Comparison of ENCODE assay signal across 1 fruit fly cellular context in genomic region chr2L:3123562-3124345, dm6.
A peak's percentile ranks its signal among the peaks of the same experiment; 100 is the strongest.
TF ChIP-seq lines count a peak whose summit lies in the region.

No protein-coding gene starts in this region.

TF ChIP-seq in whole organism, embryonic, 481 proteins besides CTCF, POLR2A, EP300 and RAD21 (continued from another document):
- no peak for TF ChIP-seq unc-4 (GFP tag; IDR thresholded peaks at IDR 0.05; lab: Robert Waterston, UW; ENCODE audit: partially characterized antibody)
- no peak for TF ChIP-seq Pdp1 (GFP tag; optimal IDR thresholded peaks at IDR 0.05; lab: Kevin White, UChicago)
- TF ChIP-seq CG1832 (GFP tag; optimal IDR thresholded peaks at IDR 0.05; lab: Kevin White, UChicago) = no peak
- TF ChIP-seq CG13296 (GFP tag; optimal IDR thresholded peaks at IDR 0.05; lab: Kevin White, UChicago) = no peak
- no peak for TF ChIP-seq btn (GFP tag; optimal IDR thresholded peaks at IDR 0.05; lab: Kevin White, UChicago)
- no peak for TF ChIP-seq sens-2 (GFP tag; IDR thresholded peaks at IDR 0.05; lab: Robert Waterston, UW)
- no peak for TF ChIP-seq jigr1 (GFP tag; IDR thresholded peaks at IDR 0.05; lab: Robert Waterston, UW)
- no peak for TF ChIP-seq CG18764 (GFP tag; optimal IDR thresholded peaks at IDR 0.05; lab: Kevin White, UChicago)
- no peak for TF ChIP-seq CG12155 (GFP tag; optimal IDR thresholded peaks at IDR 0.05; lab: Kevin White, UChicago)
- TF ChIP-seq pan (optimal IDR thresholded peaks at IDR 0.05; lab: Kevin White, UChicago) = no peak
- TF ChIP-seq pan (GFP tag; optimal IDR thresholded peaks at IDR 0.05 in 1 of 2, IDR thresholded peaks at IDR 0.05 in 1 of 2) = no peak
- TF ChIP-seq MESR4 (GFP tag; optimal IDR thresholded peaks at IDR 0.05; lab: Kevin White, UChicago) = no peak
- no peak for TF ChIP-seq pb (GFP tag; optimal IDR thresholded peaks at IDR 0.05; lab: Kevin White, UChicago)
- TF ChIP-seq pros (GFP tag; optimal IDR thresholded peaks at IDR 0.05; lab: Kevin White, UChicago) = no peak
- no peak for TF ChIP-seq CG12071 (GFP tag; optimal IDR thresholded peaks at IDR 0.05; lab: Kevin White, UChicago)
- no peak for TF ChIP-seq CG17568 (GFP tag; optimal IDR thresholded peaks at IDR 0.05; lab: Kevin White, UChicago)
- TF ChIP-seq zfh2 (GFP tag; optimal IDR thresholded peaks at IDR 0.05; lab: Kevin White, UChicago) = no peak
- TF ChIP-seq Doc3 (GFP tag; IDR thresholded peaks at IDR 0.05; lab: Robert Waterston, UW; ENCODE audit: partially characterized antibody) = no peak
- no peak for TF ChIP-seq CG13894 (tag; optimal IDR thresholded peaks at IDR 0.05; lab: Kevin White, UChicago)
- TF ChIP-seq ap (GFP tag; IDR thresholded peaks at IDR 0.05; lab: Robert Waterston, UW) = no peak
- no peak for TF ChIP-seq Poxn (GFP tag; IDR thresholded peaks at IDR 0.05; lab: Robert Waterston, UW)
- TF ChIP-seq CG4282 (GFP tag; optimal IDR thresholded peaks at IDR 0.05; lab: Kevin White, UChicago) = no peak
- TF ChIP-seq CG3407 (GFP tag; optimal IDR thresholded peaks at IDR 0.05; lab: Kevin White, UChicago) = no peak
- TF ChIP-seq Gug (GFP tag; IDR thresholded peaks at IDR 0.05; lab: Robert Waterston, UW) = no peak
- TF ChIP-seq CG12942 (GFP tag; optimal IDR thresholded peaks at IDR 0.05; lab: Kevin White, UChicago) = no peak
- no peak for TF ChIP-seq H15 (GFP tag; IDR thresholded peaks at IDR 0.05; lab: Robert Waterston, UW)
- TF ChIP-seq CG34224 (GFP tag; IDR thresholded peaks at IDR 0.05; lab: Robert Waterston, UW; ENCODE audit: partially characterized antibody) = no peak
- no peak for TF ChIP-seq p53 (GFP tag; optimal IDR thresholded peaks at IDR 0.05; lab: Kevin White, UChicago)
- TF ChIP-seq CG9797 (GFP tag; optimal IDR thresholded peaks at IDR 0.05; lab: Kevin White, UChicago) = no peak
- no peak for TF ChIP-seq Ravus (GFP tag; IDR thresholded peaks at IDR 0.05; lab: Robert Waterston, UW)
- TF ChIP-seq corto (GFP tag; optimal IDR thresholded peaks at IDR 0.05; lab: Kevin White, UChicago) = no peak
- no peak for TF ChIP-seq CG10654 (GFP tag; optimal IDR thresholded peaks at IDR 0.05; lab: Kevin White, UChicago)
- TF ChIP-seq D19A (tag; optimal IDR thresholded peaks at IDR 0.05; lab: Kevin White, UChicago) = peak; percentile 19
- TF ChIP-seq Meics (GFP tag; optimal IDR thresholded peaks at IDR 0.05; lab: Kevin White, UChicago) = no peak
- peak; percentile 38; the same call in 2 of the 3 replicates for TF ChIP-seq row (GFP tag; IDR thresholded peaks at IDR 0.05; lab: Robert Waterston, UW)
- TF ChIP-seq CG2199 (GFP tag; IDR thresholded peaks at IDR 0.05; lab: Robert Waterston, UW) = no peak
- TF ChIP-seq grn (GFP tag; optimal IDR thresholded peaks at IDR 0.05; lab: Kevin White, UChicago) = peak; percentile 90
- TF ChIP-seq MTF-1 (GFP tag; optimal IDR thresholded peaks at IDR 0.05; lab: Kevin White, UChicago; ENCODE audit: borderline replicate concordance) = no peak
- TF ChIP-seq CG9215 (GFP tag; IDR thresholded peaks at IDR 0.05; lab: Robert Waterston, UW) = no peak
- no peak for TF ChIP-seq twi (tag; optimal IDR thresholded peaks at IDR 0.05; lab: Kevin White, UChicago)
- TF ChIP-seq CG14860 (GFP tag; IDR thresholded peaks at IDR 0.05; lab: Robert Waterston, UW; ENCODE audit: partially characterized antibody) = no peak
- TF ChIP-seq CG17361 (GFP tag; IDR thresholded peaks at IDR 0.05; lab: Robert Waterston, UW) = no peak
- no peak for TF ChIP-seq lov (optimal IDR thresholded peaks at IDR 0.05; lab: Kevin White, UChicago)
- TF ChIP-seq lov (GFP tag; IDR thresholded peaks at IDR 0.05; lab: Robert Waterston, UW) = no peak
- no peak for TF ChIP-seq Kr (GFP tag; optimal IDR thresholded peaks at IDR 0.05; lab: Kevin White, UChicago)
- no peak for TF ChIP-seq Atf6 (GFP tag; IDR thresholded peaks at IDR 0.05; lab: Robert Waterston, UW)
- no peak for TF ChIP-seq Mad (GFP tag; optimal IDR thresholded peaks at IDR 0.05; lab: Kevin White, UChicago)
- TF ChIP-seq Side (GFP tag; optimal IDR thresholded peaks at IDR 0.05; lab: Kevin White, UChicago) = no peak
- TF ChIP-seq trem (tag; optimal IDR thresholded peaks at IDR 0.05; lab: Kevin White, UChicago) = no peak
- TF ChIP-seq HmgD (GFP tag; optimal IDR thresholded peaks at IDR 0.05; lab: Kevin White, UChicago) = no peak
- no peak for TF ChIP-seq CG3838 (GFP tag; optimal IDR thresholded peaks at IDR 0.05; lab: Kevin White, UChicago)
- no peak for TF ChIP-seq tin (GFP tag; optimal IDR thresholded peaks at IDR 0.05; lab: Kevin White, UChicago)
- no peak for TF ChIP-seq gsb (GFP tag; IDR thresholded peaks at IDR 0.05; lab: Robert Waterston, UW)
- TF ChIP-seq mirr (GFP tag; optimal IDR thresholded peaks at IDR 0.05; lab: Kevin White, UChicago) = peak; percentile 79
- no peak for TF ChIP-seq trh (GFP tag; optimal IDR thresholded peaks at IDR 0.05; lab: Kevin White, UChicago)
- 0 out of 3 replicates have a peak, but pooled peaks have one; percentile 6 for TF ChIP-seq CG2889 (GFP tag; IDR thresholded peaks at IDR 0.05; lab: Robert Waterston, UW)
- TF ChIP-seq dimm (GFP tag; IDR thresholded peaks at IDR 0.05; lab: Robert Waterston, UW) = no peak
- peak; percentile 29 for TF ChIP-seq sug (tag; optimal IDR thresholded peaks at IDR 0.05; lab: Kevin White, UChicago)
- TF ChIP-seq CG13775 (GFP tag; optimal IDR thresholded peaks at IDR 0.05; lab: Kevin White, UChicago) = no peak
- no peak for TF ChIP-seq CG14965 (GFP tag; optimal IDR thresholded peaks at IDR 0.05; lab: Kevin White, UChicago; ENCODE audit: borderline replicate concordance)
- no peak for TF ChIP-seq Lhr (GFP tag; optimal IDR thresholded peaks at IDR 0.05; lab: Kevin White, UChicago)
- TF ChIP-seq CG4730 (GFP tag; IDR thresholded peaks at IDR 0.05; lab: Robert Waterston, UW) = no peak
- TF ChIP-seq slbo (GFP tag; IDR thresholded peaks at IDR 0.05; lab: Robert Waterston, UW) = 0 out of 2 replicates have a peak, but pooled peaks have one; percentile 22
- no peak for TF ChIP-seq CG5953 (GFP tag; IDR thresholded peaks at IDR 0.05; lab: Robert Waterston, UW)
- no peak for TF ChIP-seq ssp (GFP tag; IDR thresholded peaks at IDR 0.05; lab: Robert Waterston, UW)
- no peak for TF ChIP-seq CG17328 (GFP tag; IDR thresholded peaks at IDR 0.05; lab: Robert Waterston, UW)
- 0 out of 3 replicates have a peak, but pooled peaks have one; percentile 3 for TF ChIP-seq CG11456 (GFP tag; IDR thresholded peaks at IDR 0.05; lab: Robert Waterston, UW)
- no peak for TF ChIP-seq fd64A (GFP tag; optimal IDR thresholded peaks at IDR 0.05; lab: Kevin White, UChicago)
- TF ChIP-seq gsb-n (tag; optimal IDR thresholded peaks at IDR 0.05; lab: Kevin White, UChicago) = no peak
- no peak for TF ChIP-seq fd3F (GFP tag; optimal IDR thresholded peaks at IDR 0.05; lab: Kevin White, UChicago)
- TF ChIP-seq lab (GFP tag; optimal IDR thresholded peaks at IDR 0.05; lab: Kevin White, UChicago) = peak; percentile 53
- TF ChIP-seq Mes4 (GFP tag; optimal IDR thresholded peaks at IDR 0.05; lab: Kevin White, UChicago) = no peak
- TF ChIP-seq Ada2b (GFP tag; IDR thresholded peaks at IDR 0.05; lab: Robert Waterston, UW) = no peak
- TF ChIP-seq CG6175 (GFP tag; IDR thresholded peaks at IDR 0.05; lab: Robert Waterston, UW) = no peak
- no peak for TF ChIP-seq CG2202 (tag; optimal IDR thresholded peaks at IDR 0.05; lab: Kevin White, UChicago)
- TF ChIP-seq Sox100B (GFP tag; optimal IDR thresholded peaks at IDR 0.05; lab: Kevin White, UChicago) = no peak
- TF ChIP-seq sd (tag; optimal IDR thresholded peaks at IDR 0.05; lab: Kevin White, UChicago) = peak; percentile 97
- TF ChIP-seq lmd (GFP tag; IDR thresholded peaks at IDR 0.05; lab: Robert Waterston, UW) = no peak
- no peak for TF ChIP-seq Sry-β (GFP tag; optimal IDR thresholded peaks at IDR 0.05; lab: Kevin White, UChicago)
- TF ChIP-seq CG18619 (GFP tag; optimal IDR thresholded peaks at IDR 0.05; lab: Kevin White, UChicago) = no peak
- TF ChIP-seq Lim3 (GFP tag; IDR thresholded peaks at IDR 0.05; lab: Robert Waterston, UW) = no peak
- TF ChIP-seq exex (tag; optimal IDR thresholded peaks at IDR 0.05; lab: Kevin White, UChicago) = peak; percentile 82
- no peak for TF ChIP-seq CG15479 (GFP tag; optimal IDR thresholded peaks at IDR 0.05; lab: Kevin White, UChicago)
- TF ChIP-seq h (optimal IDR thresholded peaks at IDR 0.05; lab: Kevin White, UChicago) = no peak
- no peak for TF ChIP-seq chm (GFP tag; IDR thresholded peaks at IDR 0.05; lab: Robert Waterston, UW)
- TF ChIP-seq Spps (tag; optimal IDR thresholded peaks at IDR 0.05; lab: Kevin White, UChicago) = no peak
- no peak for TF ChIP-seq CG32767 (GFP tag; IDR thresholded peaks at IDR 0.05; lab: Robert Waterston, UW)
- peak; percentile 41; the same call in 1 of the 2 replicates for TF ChIP-seq GATAe (GFP tag; conservative IDR thresholded peaks at IDR 0.05; lab: Robert Waterston, UW)
- TF ChIP-seq NC2β (GFP tag; optimal IDR thresholded peaks at IDR 0.05; lab: Kevin White, UChicago) = no peak
- no peak for TF ChIP-seq nerfin-2 (GFP tag; IDR thresholded peaks at IDR 0.05; lab: Robert Waterston, UW; ENCODE audit: partially characterized antibody)
- no peak for TF ChIP-seq zen2 (GFP tag; IDR thresholded peaks at IDR 0.05; lab: Robert Waterston, UW; ENCODE audit: partially characterized antibody)
- peak; percentile 89 for TF ChIP-seq CG10274 (GFP tag; optimal IDR thresholded peaks at IDR 0.05; lab: Kevin White, UChicago)
- TF ChIP-seq fd96Cb (tag; optimal IDR thresholded peaks at IDR 0.05; lab: Kevin White, UChicago) = no peak
- TF ChIP-seq pum (GFP tag; optimal IDR thresholded peaks at IDR 0.05; lab: Kevin White, UChicago) = no peak
- TF ChIP-seq CG17802 (tag; optimal IDR thresholded peaks at IDR 0.05; lab: Kevin White, UChicago) = no peak
- TF ChIP-seq ewg (GFP tag; optimal IDR thresholded peaks at IDR 0.05; lab: Kevin White, UChicago) = no peak
- no peak for TF ChIP-seq jumu (GFP tag; optimal IDR thresholded peaks at IDR 0.05; lab: Kevin White, UChicago)
- no peak for TF ChIP-seq Dbx (GFP tag; IDR thresholded peaks at IDR 0.05; lab: Robert Waterston, UW)
